Worm (Caenorhabditis elegans) whole organism, L2 larva: ENCODE measurements around the gene tba-9.
A peak's percentile ranks its signal among the peaks of the same experiment; 100 is the strongest.

ENCODE experiments used
- C34F6.9 ChIP-seq: fragments of 150-350 bp; optimal IDR thresholded peaks from 2 replicates; lab custom pipeline; 2014; ENCODE audit warnings: missing biosample characterization, missing genetic modification characterization
- F13H6.1 ChIP-seq: sonication (generic microtip); optimal IDR thresholded peaks from 2 replicates; lab custom pipeline; 2016; ENCODE audit warnings: missing genetic modification characterization, missing compliant biosample characterization
- R02D3.7 ChIP-seq: fragments of 150-350 bp; optimal IDR thresholded peaks from 2 replicates; lab custom pipeline; 2014; ENCODE audit warnings: missing biosample characterization, missing genetic modification characterization
- ZK546.5 ChIP-seq: sonication (generic microtip); optimal IDR thresholded peaks from 2 replicates; lab custom pipeline; 2017; ENCODE audit warnings: missing biosample characterization, missing genetic modification characterization
- alr-1 ChIP-seq: fragments of 150-350 bp; optimal IDR thresholded peaks from 2 replicates; lab custom pipeline; 2014; ENCODE audit warnings: missing biosample characterization, missing genetic modification characterization
- ama-1 ChIP-seq: fragments of 150-350 bp; optimal IDR thresholded peaks from 2 replicates; lab custom pipeline; 2018; ENCODE audit warnings: inconsistent platforms
- ceh-82 ChIP-seq: fragments of 150-350 bp; optimal IDR thresholded peaks from 2 replicates; lab custom pipeline; 2014; ENCODE audit warnings: missing biosample characterization, missing genetic modification characterization
- crh-2 ChIP-seq: sonication (generic microtip); optimal IDR thresholded peaks from 2 replicates; lab custom pipeline; 2017; ENCODE audit warnings: missing biosample characterization, missing genetic modification characterization
- dmd-4 ChIP-seq: sonication (generic microtip); optimal IDR thresholded peaks from 2 replicates; lab custom pipeline; 2017; ENCODE audit warnings: missing biosample characterization, missing genetic modification characterization
- elt-1 ChIP-seq: fragments of 150-350 bp; optimal IDR thresholded peaks from 2 replicates; lab custom pipeline; 2014; ENCODE audit warnings: missing biosample characterization, missing genetic modification characterization
- fos-1 ChIP-seq: fragments of 150-350 bp; optimal IDR thresholded peaks from 2 replicates; lab custom pipeline; 2014; ENCODE audit warnings: missing biosample characterization, missing genetic modification characterization
- gmeb-1 ChIP-seq: fragments of 150-350 bp; optimal IDR thresholded peaks from 2 replicates; lab custom pipeline; 2014; ENCODE audit warnings: missing biosample characterization, missing genetic modification characterization
- lin-11 ChIP-seq: fragments of 150-350 bp; sonication (generic microtip); optimal IDR thresholded peaks from 2 replicates; lab custom pipeline; 2014; ENCODE audit warnings: missing biosample characterization, missing genetic modification characterization, inconsistent platforms, mixed read lengths
- lin-13 ChIP-seq: fragments of 150-350 bp; optimal IDR thresholded peaks from 2 replicates; lab custom pipeline; 2014; ENCODE audit warnings: missing biosample characterization, missing genetic modification reagents, missing genetic modification characterization
- lin-39 ChIP-seq: fragments of 150-350 bp; optimal IDR thresholded peaks from 2 replicates; lab custom pipeline; 2014; ENCODE audit warnings: missing biosample characterization, missing genetic modification reagents, missing genetic modification characterization
- lsy-2 ChIP-seq, 2 experiments: fragments of 150-350 bp in 1 of 2; sonication (generic microtip) in 1 of 2; optimal IDR thresholded peaks; 2 replicates each; lab custom pipeline; 2014 to 2017; ENCODE audit warnings: missing biosample characterization in 2 of 2, missing genetic modification characterization in 2 of 2
- mab-5 ChIP-seq: fragments of 150-350 bp; optimal IDR thresholded peaks from 2 replicates; lab custom pipeline; 2014; ENCODE audit warnings: missing biosample characterization, missing genetic modification characterization
- mdl-1 ChIP-seq, 2 experiments: fragments of 150-350 bp in 1 of 2; sonication (generic microtip) in 1 of 2; optimal IDR thresholded peaks; 2 replicates each; lab custom pipeline; 2017; ENCODE audit warnings: missing biosample characterization in 2 of 2, missing genetic modification characterization in 2 of 2
- nhr-10 ChIP-seq: sonication (generic microtip); optimal IDR thresholded peaks from 2 replicates; lab custom pipeline; 2017; ENCODE audit warnings: missing biosample characterization, missing genetic modification characterization
- nhr-11 ChIP-seq: fragments of 150-350 bp; optimal IDR thresholded peaks from 2 replicates; lab custom pipeline; 2014; ENCODE audit warnings: missing biosample characterization, missing genetic modification characterization
- nhr-12 ChIP-seq: fragments of 150-350 bp; optimal IDR thresholded peaks from 2 replicates; lab custom pipeline; 2014; ENCODE audit warnings: missing biosample characterization, missing genetic modification characterization
- nhr-129 ChIP-seq: fragments of 150-350 bp; optimal IDR thresholded peaks from 2 replicates; lab custom pipeline; 2014; ENCODE audit warnings: missing biosample characterization, missing genetic modification characterization
- nhr-21 ChIP-seq: fragments of 150-350 bp; optimal IDR thresholded peaks from 2 replicates; lab custom pipeline; 2014; ENCODE audit warnings: missing biosample characterization, missing genetic modification characterization
- nhr-237 ChIP-seq: fragments of 150-350 bp; optimal IDR thresholded peaks from 2 replicates; lab custom pipeline; 2014; ENCODE audit warnings: missing biosample characterization, missing genetic modification characterization
- nhr-25 ChIP-seq: fragments of 150-350 bp; sonication (generic microtip); optimal IDR thresholded peaks from 3 replicates; lab custom pipeline; 2014; ENCODE audit warnings: missing biosample characterization, missing genetic modification characterization
- nhr-77 ChIP-seq: fragments of 150-350 bp; optimal IDR thresholded peaks from 2 replicates; lab custom pipeline; 2014; ENCODE audit warnings: missing biosample characterization, missing genetic modification characterization
- peb-1 ChIP-seq: fragments of 150-350 bp; optimal IDR thresholded peaks from 2 replicates; lab custom pipeline; 2014; ENCODE audit warnings: missing biosample characterization, missing genetic modification characterization
- skn-1 ChIP-seq: sonication (generic microtip); optimal IDR thresholded peaks from 2 replicates; lab custom pipeline; 2017; ENCODE audit warnings: missing biosample characterization, missing genetic modification characterization
- sma-3 ChIP-seq: sonication (generic microtip); optimal IDR thresholded peaks from 2 replicates; lab custom pipeline; 2016; ENCODE audit warnings: missing genetic modification reagents, missing genetic modification characterization, missing compliant biosample characterization
- sma-9 ChIP-seq, 2 experiments: fragments of 150-350 bp in 1 of 2; sonication (generic microtip) in 1 of 2; optimal IDR thresholded peaks; 2 replicates each; lab custom pipeline; 2014 to 2016; ENCODE audit warnings: missing genetic modification characterization in 2 of 2, mild to moderate bottlenecking in 1 of 2, missing biosample characterization in 1 of 2, missing compliant biosample characterization in 1 of 2, missing genetic modification reagents in 1 of 2, moderate library complexity in 1 of 2
- snpc-4 ChIP-seq: fragments of 150-350 bp; optimal IDR thresholded peaks from 2 replicates; lab custom pipeline; 2014; ENCODE audit warnings: missing biosample characterization, missing genetic modification characterization
- unc-39 ChIP-seq: fragments of 150-350 bp; optimal IDR thresholded peaks from 2 replicates; lab custom pipeline; 2014; ENCODE audit warnings: missing biosample characterization, missing genetic modification characterization
- unc-55 ChIP-seq: fragments of 150-350 bp; sonication (generic microtip); optimal IDR thresholded peaks from 3 replicates; lab custom pipeline; 2014; ENCODE audit warnings: missing biosample characterization, missing genetic modification reagents, missing genetic modification characterization
- unc-62 ChIP-seq: fragments of 150-350 bp; optimal IDR thresholded peaks from 2 replicates; lab custom pipeline; 2014; ENCODE audit warnings: missing biosample characterization, missing genetic modification reagents, missing genetic modification characterization
- ztf-1 ChIP-seq: fragments of 200-800 bp; sonication (Bioruptor generic); conservative IDR thresholded peaks from 2 replicates; pipeline ENCODE4 v1.3.6; 2022; ENCODE audit warnings: missing genetic modification characterization, missing compliant biosample characterization
- ztf-4 ChIP-seq: fragments of 150-350 bp; optimal IDR thresholded peaks from 2 replicates; lab custom pipeline; 2014; ENCODE audit warnings: missing biosample characterization, missing genetic modification characterization

tba-9 gene

ce11 chrX:3284967-3285366 lies 32.4 kb downstream of the tba-9 start:
- TF ChIP-seq ama-1 (lab: Kevin White, UChicago) (no peak), dmd-4 (no peak), mdl-1 (tag; optimal IDR thresholded peaks at IDR 0.05; lab: Kevin White, UChicago) (no peak), elt-1 (tag; lab: Kevin White, UChicago) (no peak), nhr-129 (no peak), ceh-82 (tag; lab: Kevin White, UChicago) (no peak), lin-13 (GFP tag; lab: Kevin White, UChicago) (no peak), alr-1 (tag; lab: Kevin White, UChicago) (no peak)

ce11 chrX:3285448-3285847 lies 32.8 kb downstream of the tba-9 start:
- no peak for TF ChIP-seq snpc-4 (tag; lab: Kevin White, UChicago)
- no peak for TF ChIP-seq nhr-10 (tag; lab: Kevin White, UChicago)
- TF ChIP-seq nhr-129: no peak
- TF ChIP-seq lsy-2 (tag; optimal IDR thresholded peaks at IDR 0.05; lab: Kevin White, UChicago): no peak
- no peak for TF ChIP-seq C34F6.9 (tag; lab: Kevin White, UChicago)
- no peak for TF ChIP-seq ztf-1 (GFP tag; lab: Robert Waterston, UW)
- no peak for TF ChIP-seq sma-3 (GFP tag; lab: Kevin White, UChicago)
- TF ChIP-seq mdl-1 (tag; optimal IDR thresholded peaks at IDR 0.05; lab: Kevin White, UChicago): no peak
- no peak for TF ChIP-seq lin-39 (tag; lab: Kevin White, UChicago)
- TF ChIP-seq skn-1: no peak
- no peak for TF ChIP-seq nhr-12
- TF ChIP-seq peb-1: no peak
- TF ChIP-seq fos-1: peak; percentile 80
- TF ChIP-seq F13H6.1 (tag; lab: Kevin White, UChicago): peak; percentile 5
- peak; percentile 17 for TF ChIP-seq gmeb-1 (tag; lab: Kevin White, UChicago)
- TF ChIP-seq lin-11 (tag; lab: Kevin White, UChicago): no peak
- TF ChIP-seq ztf-4 (tag; lab: Kevin White, UChicago): no peak
- TF ChIP-seq unc-62 (GFP tag; lab: Kevin White, UChicago): no peak
- TF ChIP-seq crh-2 (tag; lab: Kevin White, UChicago): peak; percentile 44
- no peak for TF ChIP-seq ama-1 (lab: Kevin White, UChicago)
- no peak for TF ChIP-seq alr-1 (tag; lab: Kevin White, UChicago)
- TF ChIP-seq unc-39 (tag; lab: Kevin White, UChicago): no peak
- TF ChIP-seq ZK546.5 (tag; lab: Kevin White, UChicago): no peak
- TF ChIP-seq R02D3.7 (tag; lab: Kevin White, UChicago): no peak
- TF ChIP-seq sma-9 (GFP tag; optimal IDR thresholded peaks at IDR 0.05; lab: Kevin White, UChicago): peak; percentile 81
- TF ChIP-seq sma-9 (tag; optimal IDR thresholded peaks at IDR 0.05; lab: Kevin White, UChicago): no peak
- TF ChIP-seq mab-5 (tag; lab: Kevin White, UChicago): no peak
- no peak for TF ChIP-seq nhr-25 (tag; lab: Kevin White, UChicago)
- no peak for TF ChIP-seq lin-13 (GFP tag; lab: Kevin White, UChicago)
- no peak for TF ChIP-seq unc-55
- no peak for TF ChIP-seq nhr-21
- no peak for TF ChIP-seq elt-1 (tag; lab: Kevin White, UChicago)
- TF ChIP-seq, all 48 proteins: peak for 5

- TF ChIP-seq ztf-1 (GFP tag; lab: Robert Waterston, UW) (no peak), mdl-1 (tag; optimal IDR thresholded peaks at IDR 0.05; lab: Kevin White, UChicago) (no peak)
These were observed 36.6 kb downstream of the tba-9 start, which contains the start of gene K09C4.4 for ce11 chrX:3289183-3289582. Gene K09C4.4, plus strand, starts transcription at chrX:3289483.

ce11 chrX:3290147-3290546 lies 37.5 kb downstream of the tba-9 start:
- TF ChIP-seq gmeb-1 (tag; lab: Kevin White, UChicago) (peak; percentile 50), crh-2 (tag; lab: Kevin White, UChicago) (peak; percentile 46), F13H6.1 (tag; lab: Kevin White, UChicago) (peak; percentile 36), nhr-77 (tag; lab: Kevin White, UChicago) (no peak), sma-3 (GFP tag; lab: Kevin White, UChicago) (peak; percentile 18), nhr-237 (tag; lab: Kevin White, UChicago) (no peak), sma-9 (GFP tag; optimal IDR thresholded peaks at IDR 0.05; lab: Kevin White, UChicago) (peak; percentile 85), sma-9 (tag; optimal IDR thresholded peaks at IDR 0.05; lab: Kevin White, UChicago) (no peak), nhr-11 (tag; lab: Kevin White, UChicago) (no peak), fos-1 (peak; percentile 83), nhr-129 (no peak)
